Fruit fly (Drosophila melanogaster) whole organism, adult: ENCODE data around the gene CG3704.

Source experiments
- CG11617 ChIP-seq: fragments of 200-800 bp; sonication (Bioruptor generic); optimal IDR thresholded peaks from 2 replicates; lab custom pipeline; 2017; ENCODE audit warnings: mild to moderate bottlenecking, missing biosample characterization, missing genetic modification reagents, missing genetic modification characterization
- CG12768 ChIP-seq: fragments of 200-800 bp; sonication (Bioruptor generic); optimal IDR thresholded peaks from 2 replicates; lab custom pipeline; 2017; ENCODE audit warnings: missing biosample characterization, missing genetic modification characterization, mild to moderate bottlenecking, moderate library complexity, missing genetic modification reagents
- CG14711 ChIP-seq: fragments of 200-800 bp; sonication (Bioruptor generic); optimal IDR thresholded peaks from 2 replicates; lab custom pipeline; 2018; ENCODE audit warnings: missing biosample characterization, mild to moderate bottlenecking, missing genetic modification characterization, moderate library complexity
- CG33017 ChIP-seq: fragments of 200-800 bp; sonication (Bioruptor generic); optimal IDR thresholded peaks from 2 replicates; lab custom pipeline; 2018; ENCODE audit warnings: missing biosample characterization, mild to moderate bottlenecking, missing genetic modification characterization, moderate library complexity
- CG5204 ChIP-seq: fragments of 200-800 bp; sonication (Bioruptor generic); optimal IDR thresholded peaks from 2 replicates; lab custom pipeline; 2016; ENCODE audit warnings: missing biosample characterization, missing genetic modification characterization
- CG7101 ChIP-seq: fragments of 200-800 bp; sonication (Bioruptor generic); optimal IDR thresholded peaks from 2 replicates; lab custom pipeline; 2018; ENCODE audit warnings: missing biosample characterization, mild to moderate bottlenecking, missing genetic modification characterization, moderate library complexity
- Clk ChIP-seq: fragments of 200-800 bp; sonication (Bioruptor generic); optimal IDR thresholded peaks from 2 replicates; lab custom pipeline; 2017; ENCODE audit warnings: missing biosample characterization, missing genetic modification characterization
- Hr96 ChIP-seq: fragments of 200-800 bp; sonication (Bioruptor generic); optimal IDR thresholded peaks from 2 replicates; lab custom pipeline; 2016; ENCODE audit warnings: missing biosample characterization, missing genetic modification characterization
- bab1 ChIP-seq: fragments of 200-800 bp; sonication (Bioruptor generic); optimal IDR thresholded peaks from 3 replicates; lab custom pipeline; 2019; ENCODE audit warnings: missing biosample characterization, mild to moderate bottlenecking, missing genetic modification characterization, moderate library complexity
- cic ChIP-seq: fragments of 200-800 bp; sonication (Bioruptor generic); optimal IDR thresholded peaks from 2 replicates; lab custom pipeline; 2017; ENCODE audit warnings: missing biosample characterization, mild to moderate bottlenecking, missing genetic modification characterization, moderate library complexity
- kay ChIP-seq: fragments of 200-800 bp; sonication (Bioruptor generic); peaks from one replicate; lab custom pipeline; 2016; ENCODE audit warnings: missing biosample characterization, missing genetic modification characterization, borderline replicate concordance
- pad ChIP-seq: fragments of 200-800 bp; sonication (Bioruptor generic); optimal IDR thresholded peaks from 3 replicates; lab custom pipeline; 2017; ENCODE audit warnings: missing biosample characterization, missing genetic modification characterization, mild to moderate bottlenecking, moderate library complexity, missing genetic modification reagents
- toe ChIP-seq: fragments of 200-800 bp; sonication (Bioruptor generic); optimal IDR thresholded peaks from 2 replicates; lab custom pipeline; 2016; ENCODE audit warnings: missing biosample characterization, missing genetic modification characterization

DNA sequence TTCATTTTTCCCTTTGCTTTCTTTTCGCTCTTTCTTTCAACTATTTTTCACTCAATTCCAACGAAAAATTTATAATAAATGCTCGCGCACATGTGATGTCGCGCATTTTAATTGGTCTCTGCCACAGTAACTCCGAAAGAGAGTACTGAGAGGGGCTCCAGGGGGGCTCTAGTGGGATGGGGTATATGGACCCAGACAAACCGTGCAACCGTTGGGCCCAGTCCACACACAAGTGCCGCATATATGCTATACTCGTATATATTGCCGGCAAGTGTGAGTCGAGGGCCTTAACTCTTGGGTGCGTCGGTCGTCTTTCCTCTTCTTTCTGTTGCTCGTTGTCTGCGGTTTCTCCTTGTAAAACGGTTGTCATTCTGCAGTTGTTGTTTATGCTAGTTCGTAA lies 42.2 kb downstream of the CG3704 start:
- TF ChIP-seq CG7101 (tag; lab: Kevin White, UChicago) (no peak), CG12768 (GFP tag; lab: Kevin White, UChicago) (no peak), CG33017 (tag; lab: Kevin White, UChicago) (no peak), Hr96 (GFP tag; lab: Kevin White, UChicago) (no peak), Clk (GFP tag; lab: Kevin White, UChicago) (no peak), cic (GFP tag; lab: Kevin White, UChicago) (no peak), bab1 (GFP tag; lab: Kevin White, UChicago) (no peak), CG14711 (tag; lab: Kevin White, UChicago) (no peak), toe (GFP tag; lab: Kevin White, UChicago) (no peak), CG5204 (GFP tag; lab: Kevin White, UChicago) (no peak), kay (no peak), pad (GFP tag; lab: Kevin White, UChicago) (no peak), CG11617 (GFP tag; lab: Kevin White, UChicago) (no peak)
